Worm (Caenorhabditis elegans) whole organism, late embryonic: ENCODE data around the gene C32C4.3.

Source experiments
- ceh-48 ChIP-seq: sonication (generic microtip); optimal IDR thresholded peaks from 2 replicates; lab custom pipeline; 2016; ENCODE audit warnings: missing genetic modification characterization, inconsistent platforms, missing compliant biosample characterization
- elt-2 ChIP-seq: sonication (generic microtip); optimal IDR thresholded peaks from 2 replicates; lab custom pipeline; 2016; ENCODE audit warnings: missing genetic modification reagents, missing genetic modification characterization, missing compliant biosample characterization
- ets-4 ChIP-seq: sonication (generic microtip); optimal IDR thresholded peaks from 2 replicates; lab custom pipeline; 2016; ENCODE audit warnings: missing genetic modification characterization, missing compliant biosample characterization
- fkh-6 ChIP-seq: sonication (generic microtip); optimal IDR thresholded peaks from 2 replicates; lab custom pipeline; 2016; ENCODE audit warnings: missing genetic modification characterization, missing compliant biosample characterization
- hlh-6 ChIP-seq: sonication (generic microtip); optimal IDR thresholded peaks from 2 replicates; lab custom pipeline; 2016; ENCODE audit warnings: missing genotype, missing genetic modification characterization, missing compliant biosample characterization
- nhr-11 ChIP-seq: fragments of 150-350 bp; optimal IDR thresholded peaks from 2 replicates; lab custom pipeline; 2014; ENCODE audit warnings: missing biosample characterization, missing genetic modification characterization
- npax-4 ChIP-seq: sonication (generic microtip); optimal IDR thresholded peaks from 2 replicates; lab custom pipeline; 2016; ENCODE audit warnings: missing genetic modification characterization, missing compliant biosample characterization
- pag-3 ChIP-seq: sonication (generic microtip); optimal IDR thresholded peaks from 2 replicates; lab custom pipeline; 2016; ENCODE audit warnings: missing compliant biosample characterization, missing genetic modification characterization, borderline replicate concordance
- pha-4 ChIP-seq: fragments of 150-350 bp; optimal IDR thresholded peaks from 2 replicates; lab custom pipeline; 2018; ENCODE audit warnings: missing biosample characterization, missing genetic modification reagents, missing genetic modification characterization
- ttx-3 ChIP-seq: sonication (generic microtip); optimal IDR thresholded peaks from 2 replicates; lab custom pipeline; 2016; ENCODE audit warnings: missing genetic modification reagents, missing genetic modification characterization, missing compliant biosample characterization
- unc-42 ChIP-seq: sonication (generic microtip); optimal IDR thresholded peaks from 2 replicates; lab custom pipeline; 2016; ENCODE audit warnings: missing genotype, missing genetic modification characterization, missing compliant biosample characterization
- zip-5 ChIP-seq: sonication (generic microtip); optimal IDR thresholded peaks from 2 replicates; lab custom pipeline; 2016; ENCODE audit warnings: missing genetic modification characterization, missing compliant biosample characterization

DNA sequence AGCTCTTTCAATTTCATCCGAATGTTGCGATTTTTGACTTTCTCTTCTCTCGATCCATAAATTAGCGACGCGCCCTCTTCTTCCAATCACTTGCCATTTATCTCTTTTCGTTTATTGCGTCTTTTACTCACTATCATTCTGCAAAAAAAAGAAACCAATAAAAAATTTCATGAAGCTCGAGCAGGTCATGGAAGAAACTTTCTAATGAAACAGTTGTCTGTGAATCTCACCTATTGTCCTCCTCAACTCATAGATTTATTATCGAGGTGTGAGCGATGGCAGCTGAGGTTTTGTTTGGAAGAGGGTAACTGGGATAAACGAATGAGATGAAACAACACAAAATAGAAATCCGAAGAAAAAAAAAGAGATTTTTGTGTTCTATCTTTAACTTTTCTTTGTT, 17.3 kb upstream of the C32C4.3 start:
- no peak for TF ChIP-seq ets-4 (tag; lab: Kevin White, UChicago)
- TF ChIP-seq nhr-11 (tag; lab: Kevin White, UChicago) = no peak
- TF ChIP-seq pha-4 (tag; lab: Kevin White, UChicago) = no peak
- TF ChIP-seq ttx-3 (tag; lab: Kevin White, UChicago) = no peak
- TF ChIP-seq hlh-6 = no peak
- TF ChIP-seq npax-4 (tag; lab: Kevin White, UChicago) = no peak
- no peak for TF ChIP-seq zip-5 (tag; lab: Kevin White, UChicago)
- TF ChIP-seq pag-3 = no peak
- no peak for TF ChIP-seq fkh-6 (tag; lab: Kevin White, UChicago)
- no peak for TF ChIP-seq elt-2
- TF ChIP-seq ceh-48 (tag; lab: Kevin White, UChicago) = no peak
- TF ChIP-seq unc-42 (tag; lab: Kevin White, UChicago) = no peak
